Fruit fly (Drosophila melanogaster) whole organism, embryonic: ENCODE measurements around the gene CG32320.
A peak's percentile ranks its signal among the peaks of the same experiment; 100 is the strongest.

ENCODE experiments used
- CG11247 ChIP-seq: fragments of 200-800 bp; sonication (Bioruptor generic); IDR thresholded peaks from 2 replicates; pipeline ENCODE4 v1.3.6; 2022; ENCODE audit warnings: missing biosample characterization, missing genetic modification characterization
- CG12104 ChIP-seq: fragments of 200-800 bp; sonication (Bioruptor generic); optimal IDR thresholded peaks from 3 replicates; lab custom pipeline; 2016; ENCODE audit warnings: missing biosample characterization, missing genetic modification characterization
- CG12391 ChIP-seq: fragments of 200-800 bp; sonication (Bioruptor generic); optimal IDR thresholded peaks from 3 replicates; lab custom pipeline; 2018; ENCODE audit warnings: missing biosample characterization, mild to moderate bottlenecking, missing genetic modification characterization, moderate library complexity
- CG12659 ChIP-seq: fragments of 200-800 bp; sonication (Bioruptor generic); optimal IDR thresholded peaks from 3 replicates; lab custom pipeline; 2017; ENCODE audit warnings: mild to moderate bottlenecking, missing biosample characterization, missing genetic modification reagents, missing genetic modification characterization
- CG12744 ChIP-seq: fragments of 200-800 bp; sonication (Bioruptor generic); optimal IDR thresholded peaks from 2 replicates; lab custom pipeline; 2016; ENCODE audit warnings: missing biosample characterization, missing genetic modification characterization
- CG12769 ChIP-seq: fragments of 200-800 bp; sonication (Bioruptor generic); optimal IDR thresholded peaks from 2 replicates; lab custom pipeline; 2019; ENCODE audit warnings: missing biosample characterization, mild to moderate bottlenecking, missing genetic modification characterization, moderate library complexity
- CG14667 ChIP-seq: fragments of 200-800 bp; sonication (Bioruptor generic); IDR thresholded peaks from 2 replicates; pipeline ENCODE4 v1.3.6; 2022; ENCODE audit warnings: missing biosample characterization, missing genetic modification characterization
- CG1602 ChIP-seq: fragments of 200-800 bp; sonication (Bioruptor generic); optimal IDR thresholded peaks from 3 replicates; lab custom pipeline; 2016; ENCODE audit warnings: missing biosample characterization, missing genetic modification characterization
- CG17186 ChIP-seq: fragments of 200-800 bp; sonication (Bioruptor generic); optimal IDR thresholded peaks from 3 replicates; lab custom pipeline; 2017; ENCODE audit warnings: missing biosample characterization, missing genetic modification reagents, missing genetic modification characterization
- CG33213 ChIP-seq: fragments of 200-800 bp; sonication (Bioruptor generic); optimal IDR thresholded peaks from 3 replicates; lab custom pipeline; 2016; ENCODE audit warnings: missing biosample characterization, missing genetic modification characterization
- CG34224 ChIP-seq: fragments of 200-800 bp; sonication (Bioruptor generic); IDR thresholded peaks from 3 replicates; pipeline ENCODE4 v1.3.6; 2022; ENCODE audit warnings: missing biosample characterization, missing genetic modification characterization; ENCODE audit not compliant: partially characterized antibody
- CG4404 ChIP-seq: fragments of 200-800 bp; sonication (Bioruptor generic); IDR thresholded peaks from 2 replicates; pipeline ENCODE4 v1.3.6; 2022; ENCODE audit warnings: missing biosample characterization, missing genetic modification characterization
- CG5245 ChIP-seq: fragments of 200-800 bp; sonication (Bioruptor generic); optimal IDR thresholded peaks from 3 replicates; lab custom pipeline; 2016; ENCODE audit warnings: missing biosample characterization, missing genetic modification characterization
- CG6683 ChIP-seq: fragments of 200-800 bp; sonication (Bioruptor generic); optimal IDR thresholded peaks from 2 replicates; lab custom pipeline; 2017; ENCODE audit warnings: missing biosample characterization, mild to moderate bottlenecking, missing genetic modification characterization, missing genetic modification reagents
- CG8944 ChIP-seq: fragments of 200-800 bp; sonication (Bioruptor generic); optimal IDR thresholded peaks from 3 replicates; lab custom pipeline; 2016; ENCODE audit warnings: missing biosample characterization, missing genetic modification characterization
- CHES-1-like ChIP-seq: fragments of 200-800 bp; sonication (Bioruptor generic); optimal IDR thresholded peaks from 2 replicates; lab custom pipeline; 2016; ENCODE audit warnings: missing biosample characterization, missing genetic modification characterization
- CoRest ChIP-seq: fragments of 200-800 bp; sonication (Bioruptor generic); optimal IDR thresholded peaks from 3 replicates; lab custom pipeline; 2018; ENCODE audit warnings: missing biosample characterization, mild to moderate bottlenecking, missing genetic modification characterization, moderate library complexity
- Dfd ChIP-seq, 2 experiments: fragments of >200 bp; optimal IDR thresholded peaks; 2 replicates each; lab custom pipeline; 2017; ENCODE audit warnings: missing biosample characterization in 2 of 2, missing genetic modification characterization in 2 of 2
- Doc3 ChIP-seq: fragments of 200-800 bp; sonication (Bioruptor generic); IDR thresholded peaks from 3 replicates; pipeline ENCODE4 v1.3.6; 2022; ENCODE audit warnings: missing biosample characterization, missing genetic modification characterization; ENCODE audit not compliant: partially characterized antibody
- E2f1 ChIP-seq: fragments of 200-800 bp; sonication (Bioruptor generic); IDR thresholded peaks from 2 replicates; pipeline ENCODE4 v1.3.6; 2022; ENCODE audit warnings: missing biosample characterization, missing genetic modification characterization
- Gug ChIP-seq: fragments of 200-800 bp; sonication (Bioruptor generic); IDR thresholded peaks from 4 replicates; pipeline ENCODE4 v1.3.6; 2022; ENCODE audit warnings: missing biosample characterization, missing genetic modification characterization
- HLHmδ ChIP-seq: fragments of 200-800 bp; sonication (Bioruptor generic); optimal IDR thresholded peaks from 2 replicates; lab custom pipeline; 2018; ENCODE audit warnings: missing biosample characterization, mild to moderate bottlenecking, missing genetic modification characterization, moderate library complexity
- Hr51 ChIP-seq, 2 experiments: fragments of 200-800 bp; sonication (Bioruptor generic); optimal IDR thresholded peaks; 2 replicates in 1 of 2; 3 replicates in 1 of 2; lab custom pipeline; 2016 to 2018; ENCODE audit warnings: missing biosample characterization in 2 of 2, missing genetic modification characterization in 2 of 2, mild to moderate bottlenecking in 1 of 2, moderate library complexity in 1 of 2
- Hsf ChIP-seq: fragments of 200-800 bp; sonication (Bioruptor generic); optimal IDR thresholded peaks from 3 replicates; lab custom pipeline; 2016; ENCODE audit warnings: missing biosample characterization, missing genetic modification characterization
- Poxn ChIP-seq: fragments of 200-800 bp; sonication (Bioruptor generic); IDR thresholded peaks from 2 replicates; pipeline ENCODE4 v1.3.6; 2022; ENCODE audit warnings: missing biosample characterization, missing genetic modification characterization
- Ptx1 ChIP-seq: fragments of 200-800 bp; sonication (Bioruptor generic); IDR thresholded peaks from 2 replicates; pipeline ENCODE4 v1.3.6; 2022; ENCODE audit warnings: missing biosample characterization, missing genetic modification characterization
- Rx ChIP-seq: fragments of 200-800 bp; sonication (Bioruptor generic); IDR thresholded peaks from 2 replicates; pipeline ENCODE4 v1.3.6; 2022; ENCODE audit warnings: missing biosample characterization, missing genetic modification characterization
- Sox100B ChIP-seq: fragments of 200-800 bp; sonication (Bioruptor generic); optimal IDR thresholded peaks from 3 replicates; lab custom pipeline; 2018; ENCODE audit warnings: missing biosample characterization, mild to moderate bottlenecking, missing genetic modification characterization
- Sry-β ChIP-seq: fragments of 200-800 bp; sonication (Bioruptor generic); optimal IDR thresholded peaks from 2 replicates; lab custom pipeline; 2018; ENCODE audit warnings: missing biosample characterization, mild to moderate bottlenecking, missing genetic modification characterization, moderate library complexity
- bsh ChIP-seq, 2 experiments: fragments of 200-800 bp; sonication (Bioruptor generic); optimal IDR thresholded peaks; 2 replicates each; lab custom pipeline; 2017 to 2018; ENCODE audit warnings: mild to moderate bottlenecking in 2 of 2, missing biosample characterization in 2 of 2, missing genetic modification characterization in 2 of 2, moderate library complexity in 1 of 2
- dpn ChIP-seq, 2 experiments: fragments of 200-800 bp; sonication (Bioruptor generic); optimal IDR thresholded peaks; 3 replicates each; lab custom pipeline; 2016; ENCODE audit warnings: missing biosample characterization in 2 of 2, missing genetic modification characterization in 2 of 2
- emc ChIP-seq: fragments of 200-800 bp; sonication (Bioruptor generic); optimal IDR thresholded peaks from 2 replicates; lab custom pipeline; 2016; ENCODE audit warnings: missing biosample characterization, missing genetic modification characterization
- gcm ChIP-seq: fragments of 200-800 bp; sonication (Bioruptor generic); optimal IDR thresholded peaks from 2 replicates; lab custom pipeline; 2019; ENCODE audit warnings: missing biosample characterization, mild to moderate bottlenecking, missing genetic modification characterization, moderate library complexity
- grau ChIP-seq: fragments of 200-800 bp; optimal IDR thresholded peaks from 3 replicates; lab custom pipeline; 2019; ENCODE audit warnings: missing biosample characterization, mild to moderate bottlenecking, missing genetic modification characterization, moderate library complexity
- gsb-n ChIP-seq: fragments of 200-800 bp; sonication (Bioruptor generic); optimal IDR thresholded peaks from 3 replicates; lab custom pipeline; 2018; ENCODE audit warnings: missing biosample characterization, mild to moderate bottlenecking, missing genetic modification characterization
- hbn ChIP-seq: fragments of 200-800 bp; sonication (Bioruptor generic); IDR thresholded peaks from 2 replicates; pipeline ENCODE4 v1.3.6; 2022; ENCODE audit warnings: missing biosample characterization, missing genetic modification characterization; ENCODE audit not compliant: partially characterized antibody
- her ChIP-seq: fragments of 200-800 bp; sonication (Bioruptor generic); optimal IDR thresholded peaks from 2 replicates; lab custom pipeline; 2016; ENCODE audit warnings: missing biosample characterization, missing genetic modification characterization
- knrl ChIP-seq: fragments of 200-800 bp; sonication (Bioruptor generic); IDR thresholded peaks from 3 replicates; pipeline ENCODE4 v1.3.6; 2022; ENCODE audit warnings: missing biosample characterization, missing genetic modification characterization; ENCODE audit not compliant: partially characterized antibody
- lmd ChIP-seq: fragments of 200-800 bp; sonication (Bioruptor generic); IDR thresholded peaks from 2 replicates; pipeline ENCODE4 v1.3.6; 2022; ENCODE audit warnings: missing biosample characterization, missing genetic modification characterization
- mld ChIP-seq: fragments of 200-800 bp; sonication (Bioruptor generic); IDR thresholded peaks from 3 replicates; pipeline ENCODE4 v1.3.6; 2022; ENCODE audit warnings: missing biosample characterization, missing genetic modification characterization; ENCODE audit not compliant: partially characterized antibody
- nerfin-2 ChIP-seq: fragments of 200-800 bp; sonication (Bioruptor generic); IDR thresholded peaks from 2 replicates; pipeline ENCODE4 v1.3.6; 2022; ENCODE audit warnings: missing biosample characterization, missing genetic modification characterization; ENCODE audit not compliant: partially characterized antibody
- nmo ChIP-seq: fragments of 200-800 bp; sonication (Bioruptor generic); optimal IDR thresholded peaks from 2 replicates; lab custom pipeline; 2018; ENCODE audit warnings: missing biosample characterization, mild to moderate bottlenecking, missing genetic modification characterization, moderate library complexity
- pb ChIP-seq: fragments of 200-800 bp; sonication (Bioruptor generic); optimal IDR thresholded peaks from 3 replicates; lab custom pipeline; 2016; ENCODE audit warnings: missing biosample characterization, missing genetic modification characterization
- sens ChIP-seq: fragments of 200-800 bp; sonication (Bioruptor generic); peaks from one replicate; lab custom pipeline; 2016; ENCODE audit warnings: missing biosample characterization, missing genetic modification characterization
- seq ChIP-seq: fragments of 200-800 bp; sonication (Bioruptor generic); IDR thresholded peaks from 2 replicates; pipeline ENCODE4 v1.3.6; 2022; ENCODE audit warnings: missing biosample characterization, missing genetic modification characterization
- tgo ChIP-seq: fragments of 200-800 bp; sonication (Bioruptor generic); IDR thresholded peaks from 3 replicates; pipeline ENCODE4 v1.3.6; 2022; ENCODE audit warnings: missing biosample characterization, missing genetic modification characterization
- tna ChIP-seq: fragments of 200-800 bp; sonication (Bioruptor generic); IDR thresholded peaks from 2 replicates; pipeline ENCODE4 v1.3.6; 2022; ENCODE audit warnings: missing biosample characterization, missing genetic modification characterization; ENCODE audit not compliant: partially characterized antibody
- zen2 ChIP-seq: fragments of 200-800 bp; sonication (Bioruptor generic); IDR thresholded peaks from 3 replicates; pipeline ENCODE4 v1.3.6; 2022; ENCODE audit warnings: missing biosample characterization, missing genetic modification characterization; ENCODE audit not compliant: partially characterized antibody

Gene CG32320

DNA sequence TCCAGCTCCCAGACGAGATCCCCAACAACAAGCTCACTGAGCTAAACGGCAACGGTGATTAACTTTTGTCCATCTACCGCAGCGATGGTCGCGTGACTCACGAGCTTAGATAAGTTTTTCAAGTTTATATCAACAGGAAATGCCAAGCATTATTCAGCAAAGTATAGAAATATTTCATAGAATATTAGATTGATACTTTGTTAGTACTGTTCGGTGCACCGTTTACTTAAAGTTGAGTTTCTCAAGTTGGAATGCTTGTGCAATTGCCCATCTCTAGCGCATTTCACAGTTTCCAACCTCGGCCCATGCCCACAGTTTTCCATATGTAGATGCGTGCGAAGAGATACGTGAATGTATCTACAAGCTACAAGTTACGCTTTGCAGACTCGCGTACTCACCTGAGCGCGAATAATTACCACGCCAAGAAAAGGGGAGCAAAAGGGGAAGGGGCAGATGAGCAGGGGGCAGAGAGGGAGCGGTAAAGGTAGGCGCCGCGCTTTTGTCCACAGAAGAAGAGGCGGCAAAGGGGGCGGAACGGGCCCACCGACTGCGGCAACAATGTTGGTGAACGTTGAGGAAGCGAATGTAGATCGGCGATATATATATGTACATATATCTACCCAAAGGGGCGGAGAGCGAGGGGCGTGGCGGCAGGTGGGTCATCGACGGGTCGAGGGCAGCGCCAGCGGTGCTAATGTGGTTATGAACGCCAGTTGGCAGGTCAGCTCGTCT lies 22.2 kb upstream of the CG32320 start (continued):
- TF ChIP-seq E2f1 (GFP tag; lab: Robert Waterston, UW) (peak; percentile 69), sens (peak; percentile 93), CG17186 (GFP tag; lab: Kevin White, UChicago) (no peak), CG5245 (GFP tag; lab: Kevin White, UChicago) (no peak), CG14667 (GFP tag; lab: Robert Waterston, UW) (peak; percentile 37; the same call in 1 of the 2 replicates), grau (peak; percentile 59), Dfd (GFP tag; optimal IDR thresholded peaks at IDR 0.05; lab: Kevin White, UChicago) (no peak), lmd (peak; percentile 43), Rx (GFP tag; lab: Robert Waterston, UW) (no peak), CG34224 (peak; percentile 52; the same call in 2 of the 3 replicates), knrl (GFP tag; lab: Robert Waterston, UW) (peak; percentile 64; the same call in 2 of the 3 replicates), mld (GFP tag; lab: Robert Waterston, UW) (peak; percentile 52; the same call in 1 of the 3 replicates), hbn (GFP tag; lab: Robert Waterston, UW) (peak; percentile 68), zen2 (peak; percentile 35; the same call in 1 of the 3 replicates), seq (peak; percentile 35; the same call in 1 of the 2 replicates), CG11247 (GFP tag; lab: Robert Waterston, UW) (no peak), CG12391 (peak; percentile 60), tna (GFP tag; lab: Robert Waterston, UW) (peak; percentile 43; the same call in 1 of the 2 replicates), Hsf (GFP tag; lab: Kevin White, UChicago) (peak; percentile 14), gsb-n (tag; lab: Kevin White, UChicago) (peak; percentile 4), CG8944 (GFP tag; lab: Kevin White, UChicago) (peak; percentile 24), gcm (GFP tag; lab: Kevin White, UChicago) (peak; percentile 33), CG4404 (GFP tag; lab: Robert Waterston, UW) (no peak), Sry-β (peak; percentile 2), Poxn (GFP tag; lab: Robert Waterston, UW) (no peak), Gug (GFP tag; lab: Robert Waterston, UW) (peak; percentile 32; the same call in 1 of the 4 replicates), tgo (peak; percentile 53), dpn (GFP tag; optimal IDR thresholded peaks at IDR 0.05; lab: Kevin White, UChicago) (peak; percentile 21 to 43), CG33213 (GFP tag; lab: Kevin White, UChicago) (no peak), HLHmδ (GFP tag; lab: Kevin White, UChicago) (no peak), emc (GFP tag; lab: Kevin White, UChicago) (no peak), pb (GFP tag; lab: Kevin White, UChicago) (no peak), CG12104 (GFP tag; lab: Kevin White, UChicago) (no peak), CHES-1-like (no peak), Sox100B (GFP tag; lab: Kevin White, UChicago) (peak; percentile 22), nerfin-2 (GFP tag; lab: Robert Waterston, UW) (no peak), Ptx1 (GFP tag; lab: Robert Waterston, UW) (peak; percentile 70), CG6683 (no peak), bsh (GFP tag; optimal IDR thresholded peaks at IDR 0.05; lab: Kevin White, UChicago) (peak; percentile 49 to 71), CoRest (peak; percentile 39), nmo (GFP tag; lab: Kevin White, UChicago) (peak; percentile 52), Doc3 (GFP tag; lab: Robert Waterston, UW) (peak; percentile 74), her (no peak), CG12659 (GFP tag; lab: Kevin White, UChicago) (peak; percentile 31), CG12744 (GFP tag; lab: Kevin White, UChicago) (no peak), Hr51 (GFP tag; optimal IDR thresholded peaks at IDR 0.05; lab: Kevin White, UChicago) (peak in 1 of 2 experiments; percentile 70), CG1602 (GFP tag; lab: Kevin White, UChicago) (peak; percentile 22), CG12769 (tag; lab: Kevin White, UChicago) (peak; percentile 56)
